Fruit fly (Drosophila melanogaster) whole organism, embryonic: ENCODE results near the gene CG14882.

Source experiments
- Asciz ChIP-seq: fragments of 200-800 bp; sonication (Bioruptor generic); optimal IDR thresholded peaks from 2 replicates; lab custom pipeline; 2017; ENCODE audit warnings: missing biosample characterization, mild to moderate bottlenecking, missing genetic modification characterization, missing genetic modification reagents
- Atf6 ChIP-seq: fragments of 200-800 bp; sonication (Bioruptor generic); IDR thresholded peaks from 2 replicates; pipeline ENCODE4 v1.3.6; 2022; ENCODE audit warnings: missing biosample characterization, missing genetic modification characterization
- Bgb ChIP-seq: fragments of 200-800 bp; sonication (Bioruptor generic); IDR thresholded peaks from 2 replicates; pipeline ENCODE4 v1.3.6; 2022; ENCODE audit warnings: missing biosample characterization, missing genetic modification characterization; ENCODE audit not compliant: partially characterized antibody
- CG10321 ChIP-seq: fragments of 200-800 bp; sonication (Bioruptor generic); IDR thresholded peaks from 2 replicates; pipeline ENCODE4 v1.3.6; 2022; ENCODE audit warnings: missing biosample characterization, missing genetic modification characterization
- CG11093 ChIP-seq: fragments of 200-800 bp; sonication (Bioruptor generic); IDR thresholded peaks from 3 replicates; pipeline ENCODE4 v1.3.6; 2022; ENCODE audit warnings: missing biosample characterization, missing genetic modification characterization
- CG11560 ChIP-seq: fragments of 200-800 bp; sonication (Bioruptor generic); IDR thresholded peaks from 3 replicates; pipeline ENCODE4 v1.3.6; 2022; ENCODE audit warnings: missing biosample characterization, missing genetic modification characterization
- CG12071 ChIP-seq: fragments of 200-800 bp; sonication (Bioruptor generic); optimal IDR thresholded peaks from 3 replicates; lab custom pipeline; 2018; ENCODE audit warnings: missing biosample characterization, mild to moderate bottlenecking, missing genetic modification characterization
- CG13624 ChIP-seq: fragments of 200-800 bp; sonication (Bioruptor generic); optimal IDR thresholded peaks from 2 replicates; lab custom pipeline; 2016; ENCODE audit warnings: missing biosample characterization, missing genetic modification characterization
- CG14014 ChIP-seq: fragments of 200-800 bp; sonication (Bioruptor generic); IDR thresholded peaks from 2 replicates; pipeline ENCODE4 v1.3.6; 2022; ENCODE audit warnings: missing biosample characterization, missing genetic modification characterization
- CG1529 ChIP-seq: fragments of 200-800 bp; sonication (Bioruptor generic); optimal IDR thresholded peaks from 3 replicates; lab custom pipeline; 2018; ENCODE audit warnings: missing biosample characterization, missing genetic modification characterization
- CG1832 ChIP-seq: fragments of 200-800 bp; sonication (Bioruptor generic); optimal IDR thresholded peaks from 2 replicates; lab custom pipeline; 2017; ENCODE audit warnings: missing biosample characterization, mild to moderate bottlenecking, missing genetic modification characterization, inconsistent platforms
- CG33213 ChIP-seq: fragments of 200-800 bp; sonication (Bioruptor generic); optimal IDR thresholded peaks from 3 replicates; lab custom pipeline; 2016; ENCODE audit warnings: missing biosample characterization, missing genetic modification characterization
- CG3407 ChIP-seq: fragments of 200-800 bp; sonication (Bioruptor generic); optimal IDR thresholded peaks from 2 replicates; lab custom pipeline; 2018; ENCODE audit warnings: missing biosample characterization, mild to moderate bottlenecking, missing genetic modification characterization
- CG4328 ChIP-seq: fragments of 200-800 bp; sonication (Bioruptor generic); optimal IDR thresholded peaks from 3 replicates; lab custom pipeline; 2017; ENCODE audit warnings: missing biosample characterization, missing genetic modification reagents, missing genetic modification characterization
- CG4820 ChIP-seq: fragments of 200-800 bp; sonication (Bioruptor generic); optimal IDR thresholded peaks from 3 replicates; lab custom pipeline; 2016; ENCODE audit warnings: missing biosample characterization, missing genetic modification characterization
- CG8290 ChIP-seq, 3 experiments: fragments of 200-800 bp; sonication (Bioruptor generic); optimal IDR thresholded peaks; 2 replicates each; lab custom pipeline; 2016 to 2019; ENCODE audit warnings: missing biosample characterization in 3 of 3, missing genetic modification characterization in 3 of 3, mild to moderate bottlenecking in 2 of 3, moderate library complexity in 1 of 3
- CG8765 ChIP-seq: fragments of 200-800 bp; sonication (Bioruptor generic); IDR thresholded peaks from 2 replicates; pipeline ENCODE4 v1.3.6; 2022; ENCODE audit warnings: missing biosample characterization, missing genetic modification characterization
- CTCF ChIP-seq: fragments of 200-800 bp; sonication (Bioruptor generic); optimal IDR thresholded peaks from 2 replicates; lab custom pipeline; 2017; ENCODE audit warnings: missing biosample characterization, mild to moderate bottlenecking, missing genetic modification characterization, moderate library complexity
- Elba2 ChIP-seq: fragments of 200-800 bp; sonication (Bioruptor generic); optimal IDR thresholded peaks from 3 replicates; lab custom pipeline; 2016; ENCODE audit warnings: missing biosample characterization, missing genetic modification characterization
- Ets65A ChIP-seq: fragments of 200-800 bp; sonication (Bioruptor generic); peaks from one replicate; lab custom pipeline; 2016; ENCODE audit warnings: missing biosample characterization, missing genetic modification characterization
- Nf-YB ChIP-seq: fragments of 200-800 bp; sonication (Bioruptor generic); optimal IDR thresholded peaks from 3 replicates; lab custom pipeline; 2019; ENCODE audit warnings: missing biosample characterization, mild to moderate bottlenecking, missing genetic modification characterization, moderate library complexity
- Nf-YC ChIP-seq: fragments of 200-800 bp; optimal IDR thresholded peaks from 3 replicates; lab custom pipeline; 2019; ENCODE audit warnings: missing biosample characterization, mild to moderate bottlenecking, missing genetic modification characterization, moderate library complexity
- NfI ChIP-seq: fragments of 200-800 bp; sonication (Bioruptor generic); optimal IDR thresholded peaks from 3 replicates; lab custom pipeline; 2018; ENCODE audit warnings: missing biosample characterization, mild to moderate bottlenecking, missing genetic modification characterization, moderate library complexity
- Opbp ChIP-seq: fragments of 200-800 bp; sonication (Bioruptor generic); IDR thresholded peaks from 3 replicates; pipeline ENCODE4 v1.3.6; 2022; ENCODE audit warnings: missing biosample characterization, missing genetic modification characterization; ENCODE audit not compliant: partially characterized antibody
- PHDP ChIP-seq: fragments of 200-800 bp; sonication (Bioruptor generic); optimal IDR thresholded peaks from 3 replicates; lab custom pipeline; 2018; ENCODE audit warnings: missing biosample characterization, mild to moderate bottlenecking, missing genetic modification characterization, moderate library complexity
- Poxn ChIP-seq: fragments of 200-800 bp; sonication (Bioruptor generic); IDR thresholded peaks from 2 replicates; pipeline ENCODE4 v1.3.6; 2022; ENCODE audit warnings: missing biosample characterization, missing genetic modification characterization
- Sin3A ChIP-seq: fragments of >200 bp; optimal IDR thresholded peaks from 2 replicates; lab custom pipeline; 2018
- Sry-δ ChIP-seq: fragments of 200-800 bp; sonication (Bioruptor generic); optimal IDR thresholded peaks from 2 replicates; lab custom pipeline; 2016; ENCODE audit warnings: missing biosample characterization, missing genetic modification characterization
- al ChIP-seq: fragments of 200-800 bp; sonication (Bioruptor generic); IDR thresholded peaks from 2 replicates; pipeline ENCODE4 v1.3.6; 2022; ENCODE audit warnings: missing biosample characterization, missing genetic modification characterization
- bbx ChIP-seq: fragments of 200-800 bp; sonication (Bioruptor generic); IDR thresholded peaks from 2 replicates; pipeline ENCODE4 v1.3.6; 2022; ENCODE audit warnings: missing biosample characterization, missing genetic modification characterization; ENCODE audit not compliant: partially characterized antibody
- cg ChIP-seq: fragments of 200-800 bp; sonication (Bioruptor generic); optimal IDR thresholded peaks from 3 replicates; lab custom pipeline; 2019; ENCODE audit warnings: missing biosample characterization, mild to moderate bottlenecking, missing genetic modification characterization, moderate library complexity
- chinmo ChIP-seq: fragments of 200-800 bp; sonication (Bioruptor generic); IDR thresholded peaks from 4 replicates; pipeline ENCODE4 v1.3.6; 2022; ENCODE audit warnings: missing biosample characterization, missing genetic modification characterization; ENCODE audit not compliant: partially characterized antibody
- da ChIP-seq: fragments of 200-800 bp; sonication (Bioruptor generic); optimal IDR thresholded peaks from 2 replicates; lab custom pipeline; 2016; ENCODE audit warnings: missing biosample characterization, missing genetic modification characterization
- dati ChIP-seq: fragments of 200-800 bp; sonication (Bioruptor generic); IDR thresholded peaks from 2 replicates; pipeline ENCODE4 v1.3.6; 2022; ENCODE audit warnings: missing biosample characterization, missing genetic modification characterization
- dmrt99B ChIP-seq: fragments of 200-800 bp; sonication (Bioruptor generic); optimal IDR thresholded peaks from 2 replicates; lab custom pipeline; 2018; ENCODE audit warnings: missing biosample characterization, mild to moderate bottlenecking, missing genetic modification characterization, moderate library complexity
- esg ChIP-seq: fragments of 200-800 bp; sonication (Bioruptor generic); conservative IDR thresholded peaks from 2 replicates; pipeline ENCODE4 v1.3.6; 2022; ENCODE audit warnings: missing biosample characterization, missing genetic modification characterization
- gfzf ChIP-seq: fragments of 200-800 bp; sonication (Bioruptor generic); optimal IDR thresholded peaks from 2 replicates; lab custom pipeline; 2016; ENCODE audit warnings: missing biosample characterization, mild to moderate bottlenecking, missing genetic modification characterization, moderate library complexity
- grau ChIP-seq: fragments of 200-800 bp; optimal IDR thresholded peaks from 3 replicates; lab custom pipeline; 2019; ENCODE audit warnings: missing biosample characterization, mild to moderate bottlenecking, missing genetic modification characterization, moderate library complexity
- jumu ChIP-seq: fragments of 200-800 bp; sonication (Bioruptor generic); optimal IDR thresholded peaks from 3 replicates; lab custom pipeline; 2016; ENCODE audit warnings: missing biosample characterization, missing genetic modification characterization
- org-1 ChIP-seq: fragments of 200-800 bp; sonication (Bioruptor generic); optimal IDR thresholded peaks from 2 replicates; lab custom pipeline; 2017; ENCODE audit warnings: missing biosample characterization, missing genetic modification characterization
- pfk ChIP-seq: fragments of 200-800 bp; sonication (Bioruptor generic); optimal IDR thresholded peaks from 2 replicates; lab custom pipeline; 2018; ENCODE audit warnings: missing biosample characterization, mild to moderate bottlenecking, missing genetic modification characterization, moderate library complexity
- phol ChIP-seq: fragments of 200-800 bp; sonication (Bioruptor generic); optimal IDR thresholded peaks from 3 replicates; lab custom pipeline; 2018; ENCODE audit warnings: missing biosample characterization, mild to moderate bottlenecking, missing genetic modification characterization, moderate library complexity
- run ChIP-seq: fragments of 200-800 bp; sonication (Bioruptor generic); optimal IDR thresholded peaks from 3 replicates; lab custom pipeline; 2018; ENCODE audit warnings: missing biosample characterization, mild to moderate bottlenecking, missing genetic modification characterization
- seq ChIP-seq: fragments of 200-800 bp; sonication (Bioruptor generic); IDR thresholded peaks from 2 replicates; pipeline ENCODE4 v1.3.6; 2022; ENCODE audit warnings: missing biosample characterization, missing genetic modification characterization
- tgo ChIP-seq: fragments of 200-800 bp; sonication (Bioruptor generic); IDR thresholded peaks from 3 replicates; pipeline ENCODE4 v1.3.6; 2022; ENCODE audit warnings: missing biosample characterization, missing genetic modification characterization
- tio ChIP-seq: fragments of 200-800 bp; sonication (Bioruptor generic); optimal IDR thresholded peaks from 2 replicates; lab custom pipeline; 2017; ENCODE audit warnings: missing biosample characterization, missing genetic modification characterization, inconsistent platforms
- yki ChIP-seq: fragments of >200 bp; optimal IDR thresholded peaks from 3 replicates; lab custom pipeline; 2018
- z ChIP-seq: fragments of 200-800 bp; sonication (Bioruptor generic); IDR thresholded peaks from 3 replicates; pipeline ENCODE4 v1.3.6; 2022; ENCODE audit warnings: missing biosample characterization, missing genetic modification characterization
- zen2 ChIP-seq: fragments of 200-800 bp; sonication (Bioruptor generic); IDR thresholded peaks from 3 replicates; pipeline ENCODE4 v1.3.6; 2022; ENCODE audit warnings: missing biosample characterization, missing genetic modification characterization; ENCODE audit not compliant: partially characterized antibody

CG14882 gene

dm6 chr3R:16408434-16408833 is 34.6 kb upstream of the CG14882 start:
- TF ChIP-seq CTCF (GFP tag; lab: Kevin White, UChicago): peak; percentile 29
- no peak for TF ChIP-seq Atf6

- TF ChIP-seq CG12071 (no peak), dmrt99B (tag; lab: Kevin White, UChicago) (no peak), gfzf (GFP tag; lab: Kevin White, UChicago) (no peak), seq (GFP tag; lab: Robert Waterston, UW) (peak; percentile 63; the same call in 1 of the 2 replicates), CG4328 (GFP tag; lab: Kevin White, UChicago) (no peak), CG13624 (no peak), Nf-YC (tag; lab: Kevin White, UChicago) (peak; percentile 80), esg (GFP tag; lab: Robert Waterston, UW) (no peak), zen2 (GFP tag; lab: Robert Waterston, UW) (no peak), grau (tag; lab: Kevin White, UChicago) (no peak), dati (GFP tag; lab: Robert Waterston, UW) (no peak), bbx (GFP tag; lab: Robert Waterston, UW) (no peak), Elba2 (GFP tag; lab: Kevin White, UChicago) (no peak), CG14014 (GFP tag; lab: Robert Waterston, UW) (no peak), Sry-δ (GFP tag; lab: Kevin White, UChicago) (no peak), Ets65A (GFP tag; lab: Kevin White, UChicago) (peak; percentile 32), CG8290 (GFP tag; optimal IDR thresholded peaks at IDR 0.05; lab: Kevin White, UChicago) (no peak), CG8290 (tag; optimal IDR thresholded peaks at IDR 0.05; lab: Kevin White, UChicago) (no peak), Nf-YB (GFP tag; lab: Kevin White, UChicago) (peak; percentile 89), CG11560 (tag; lab: Robert Waterston, UW) (no peak), PHDP (tag; lab: Kevin White, UChicago) (no peak), al (GFP tag; lab: Robert Waterston, UW) (no peak)
- TF ChIP-seq, all 482 proteins: peak for 4
Observed at dm6 chr3R:16410706-16411105, 32.3 kb upstream of the CG14882 start.

- TF ChIP-seq Poxn (GFP tag; lab: Robert Waterston, UW) (no peak), CG8765 (GFP tag; lab: Robert Waterston, UW) (no peak), CG11093 (GFP tag; lab: Robert Waterston, UW) (no peak), z (GFP tag; lab: Robert Waterston, UW) (peak; percentile 99), Bgb (GFP tag; lab: Robert Waterston, UW) (0 out of 2 replicates have a peak, but pooled peaks have one; percentile 21), Opbp (GFP tag; lab: Robert Waterston, UW) (peak; percentile 51; the same call in 1 of the 3 replicates), CG3407 (GFP tag; lab: Kevin White, UChicago) (no peak), da (GFP tag; lab: Kevin White, UChicago) (no peak), CG1832 (peak; percentile 43), tio (GFP tag; lab: Kevin White, UChicago) (no peak), jumu (GFP tag; lab: Kevin White, UChicago) (no peak), org-1 (no peak), CG1529 (GFP tag; lab: Kevin White, UChicago) (no peak), tgo (GFP tag; lab: Robert Waterston, UW) (no peak), phol (tag; lab: Kevin White, UChicago) (peak; percentile 42), Sin3A (lab: Kevin White, UChicago) (no peak), Elba2 (GFP tag; lab: Kevin White, UChicago) (no peak), Asciz (no peak), chinmo (GFP tag; lab: Robert Waterston, UW) (0 out of 4 replicates have a peak, but pooled peaks have one; percentile 38), yki (lab: Kevin White, UChicago) (no peak), Nf-YB (GFP tag; lab: Kevin White, UChicago) (peak; percentile 93), bbx (GFP tag; lab: Robert Waterston, UW) (peak; percentile 46; the same call in 1 of the 2 replicates), CG4820 (GFP tag; lab: Kevin White, UChicago) (no peak), CG10321 (GFP tag; lab: Robert Waterston, UW) (peak; percentile 79), CG33213 (GFP tag; lab: Kevin White, UChicago) (no peak), NfI (GFP tag; lab: Kevin White, UChicago) (no peak), cg (GFP tag; lab: Kevin White, UChicago) (peak; percentile 47), run (no peak), pfk (peak; percentile 93)
Observed at dm6 chr3R:16413734-16414133, 29.3 kb upstream of the CG14882 start.
